Worm (Caenorhabditis elegans) whole organism, late embryonic: ENCODE data around the gene gcy-37.

Source experiments
- C38D4.7 ChIP-seq: fragments of 200-800 bp; sonication (Bioruptor generic); optimal IDR thresholded peaks from 2 replicates; lab custom pipeline; 2018; ENCODE audit warnings: mild to moderate bottlenecking, missing genetic modification characterization, moderate library complexity, missing compliant biosample characterization
- F13H6.1 ChIP-seq: sonication (generic microtip); optimal IDR thresholded peaks from 2 replicates; lab custom pipeline; 2016; ENCODE audit warnings: missing genetic modification characterization, missing compliant biosample characterization
- K02D7.2 ChIP-seq: sonication (generic microtip); optimal IDR thresholded peaks from 2 replicates; lab custom pipeline; 2017; ENCODE audit warnings: mild to moderate bottlenecking, missing genetic modification characterization, missing compliant biosample characterization
- K09A11.1 ChIP-seq: sonication (generic microtip); optimal IDR thresholded peaks from 2 replicates; lab custom pipeline; 2017; ENCODE audit warnings: antibody characterized with exemption, mild to moderate bottlenecking, missing genetic modification characterization, missing compliant biosample characterization; ENCODE audit not compliant: insufficient read depth
- Y22D7AL.16 ChIP-seq: sonication (generic microtip); optimal IDR thresholded peaks from 2 replicates; lab custom pipeline; 2016; ENCODE audit warnings: missing genetic modification characterization, missing compliant biosample characterization
- ama-1 ChIP-seq: fragments of 150-350 bp; optimal IDR thresholded peaks from 2 replicates; lab custom pipeline; 2014
- ceh-2 ChIP-seq: sonication (generic microtip); optimal IDR thresholded peaks from 2 replicates; lab custom pipeline; 2016; ENCODE audit warnings: missing genotype, missing genetic modification characterization, missing compliant biosample characterization
- ceh-24 ChIP-seq: sonication (generic microtip); optimal IDR thresholded peaks from 2 replicates; lab custom pipeline; 2016; ENCODE audit warnings: mild to moderate bottlenecking, missing genetic modification characterization, missing compliant biosample characterization
- ceh-30 ChIP-seq: fragments of 150-350 bp; optimal IDR thresholded peaks from 2 replicates; lab custom pipeline; 2014; ENCODE audit warnings: missing biosample characterization, missing genetic modification characterization
- ceh-45 ChIP-seq: fragments of 200-800 bp; sonication (Bioruptor generic); IDR thresholded peaks from 2 replicates; pipeline ENCODE4 v1.3.6; 2022; ENCODE audit warnings: missing genetic modification reagents, missing genetic modification characterization, missing compliant biosample characterization
- ceh-48 ChIP-seq: sonication (generic microtip); optimal IDR thresholded peaks from 2 replicates; lab custom pipeline; 2016; ENCODE audit warnings: missing genetic modification characterization, inconsistent platforms, missing compliant biosample characterization
- ceh-6 ChIP-seq: fragments of 200-800 bp; sonication (Bioruptor generic); optimal IDR thresholded peaks from 2 replicates; lab custom pipeline; 2018; ENCODE audit warnings: mild to moderate bottlenecking, missing genetic modification characterization, missing compliant biosample characterization
- dmd-4 ChIP-seq: sonication (generic microtip); optimal IDR thresholded peaks from 2 replicates; lab custom pipeline; 2016; ENCODE audit warnings: borderline replicate concordance, missing genetic modification characterization, missing compliant biosample characterization
- dve-1 ChIP-seq: sonication (generic microtip); optimal IDR thresholded peaks from 2 replicates; lab custom pipeline; 2017; ENCODE audit warnings: antibody characterized with exemption, mild to moderate bottlenecking, missing genetic modification characterization, missing compliant biosample characterization
- elt-2 ChIP-seq: sonication (generic microtip); optimal IDR thresholded peaks from 2 replicates; lab custom pipeline; 2016; ENCODE audit warnings: missing genetic modification reagents, missing genetic modification characterization, missing compliant biosample characterization
- elt-4 ChIP-seq: sonication (generic microtip); optimal IDR thresholded peaks from 2 replicates; lab custom pipeline; 2016; ENCODE audit warnings: missing genetic modification characterization, missing compliant biosample characterization
- ets-4 ChIP-seq: sonication (generic microtip); optimal IDR thresholded peaks from 2 replicates; lab custom pipeline; 2016; ENCODE audit warnings: missing genetic modification characterization, missing compliant biosample characterization
- fkh-10 ChIP-seq: fragments of 150-350 bp; optimal IDR thresholded peaks from 2 replicates; lab custom pipeline; 2014; ENCODE audit warnings: missing biosample characterization, missing genetic modification reagents, missing genetic modification characterization
- gmeb-2 ChIP-seq: sonication (generic microtip); optimal IDR thresholded peaks from 2 replicates; lab custom pipeline; 2016; ENCODE audit warnings: missing genetic modification characterization, inconsistent platforms, missing compliant biosample characterization
- hlh-15 ChIP-seq: sonication (generic microtip); optimal IDR thresholded peaks from 2 replicates; lab custom pipeline; 2016; ENCODE audit warnings: missing genetic modification characterization, missing compliant biosample characterization
- hlh-30 ChIP-seq: sonication (generic microtip); optimal IDR thresholded peaks from 2 replicates; lab custom pipeline; 2017; ENCODE audit warnings: antibody characterized with exemption, missing genetic modification characterization, missing compliant biosample characterization; ENCODE audit not compliant: insufficient read depth
- lim-6 ChIP-seq: sonication (generic microtip); optimal IDR thresholded peaks from 2 replicates; lab custom pipeline; 2016; ENCODE audit warnings: missing genetic modification characterization, missing compliant biosample characterization
- nhr-11 ChIP-seq: fragments of 150-350 bp; optimal IDR thresholded peaks from 2 replicates; lab custom pipeline; 2014; ENCODE audit warnings: missing biosample characterization, missing genetic modification characterization
- nhr-232 ChIP-seq: sonication (generic microtip); optimal IDR thresholded peaks from 2 replicates; lab custom pipeline; 2016; ENCODE audit warnings: missing genetic modification characterization, missing compliant biosample characterization
- npax-4 ChIP-seq: sonication (generic microtip); optimal IDR thresholded peaks from 2 replicates; lab custom pipeline; 2016; ENCODE audit warnings: missing genetic modification characterization, missing compliant biosample characterization
- odd-2 ChIP-seq: sonication (generic microtip); optimal IDR thresholded peaks from 2 replicates; lab custom pipeline; 2017; ENCODE audit warnings: antibody characterized with exemption, mild to moderate bottlenecking, missing genetic modification characterization, missing compliant biosample characterization
- pat-9 ChIP-seq: fragments of 200-800 bp; sonication (Bioruptor generic); optimal IDR thresholded peaks from 2 replicates; lab custom pipeline; 2018; ENCODE audit warnings: mild to moderate bottlenecking, missing genetic modification characterization, moderate library complexity, missing compliant biosample characterization
- pqm-1 ChIP-seq: sonication (generic microtip); optimal IDR thresholded peaks from 2 replicates; lab custom pipeline; 2016; ENCODE audit warnings: missing genetic modification characterization, missing compliant biosample characterization
- ref-2 ChIP-seq: sonication (generic microtip); optimal IDR thresholded peaks from 2 replicates; lab custom pipeline; 2016; ENCODE audit warnings: missing genetic modification characterization, missing compliant biosample characterization
- sdc-2 ChIP-seq: sonication (generic microtip); optimal IDR thresholded peaks from 2 replicates; lab custom pipeline; 2016; ENCODE audit warnings: missing genotype, missing genetic modification characterization, missing compliant biosample characterization
- sox-4 ChIP-seq: sonication (generic microtip); optimal IDR thresholded peaks from 2 replicates; lab custom pipeline; 2017; ENCODE audit warnings: mild to moderate bottlenecking, missing genetic modification characterization, inconsistent platforms, missing compliant biosample characterization
- syd-9 ChIP-seq: sonication (generic microtip); optimal IDR thresholded peaks from 2 replicates; lab custom pipeline; 2016; ENCODE audit warnings: mild to moderate bottlenecking, missing genetic modification characterization, moderate library complexity, missing compliant biosample characterization
- unc-3 ChIP-seq, 2 experiments: fragments of 200-800 bp in 1 of 2; sonication (Bioruptor generic) in 1 of 2; sonication (generic microtip) in 1 of 2; conservative IDR thresholded peaks in 1 of 2; optimal IDR thresholded peaks in 1 of 2; 2 replicates each; pipeline versions ENCODE4 v1.3.6 to Lab custom; 2016 to 2022; ENCODE audit warnings: missing compliant biosample characterization in 2 of 2, missing genetic modification characterization in 2 of 2, missing genetic modification reagents in 1 of 2
- unc-42 ChIP-seq: sonication (generic microtip); optimal IDR thresholded peaks from 2 replicates; lab custom pipeline; 2016; ENCODE audit warnings: missing genotype, missing genetic modification characterization, missing compliant biosample characterization
- unc-55 ChIP-seq: sonication (generic microtip); optimal IDR thresholded peaks from 2 replicates; lab custom pipeline; 2017; ENCODE audit warnings: missing biosample characterization, missing genetic modification reagents, missing genetic modification characterization
- unc-86 ChIP-seq: sonication (generic microtip); optimal IDR thresholded peaks from 2 replicates; lab custom pipeline; 2016; ENCODE audit warnings: missing genetic modification characterization, missing compliant biosample characterization

gcy-37 gene

DNA sequence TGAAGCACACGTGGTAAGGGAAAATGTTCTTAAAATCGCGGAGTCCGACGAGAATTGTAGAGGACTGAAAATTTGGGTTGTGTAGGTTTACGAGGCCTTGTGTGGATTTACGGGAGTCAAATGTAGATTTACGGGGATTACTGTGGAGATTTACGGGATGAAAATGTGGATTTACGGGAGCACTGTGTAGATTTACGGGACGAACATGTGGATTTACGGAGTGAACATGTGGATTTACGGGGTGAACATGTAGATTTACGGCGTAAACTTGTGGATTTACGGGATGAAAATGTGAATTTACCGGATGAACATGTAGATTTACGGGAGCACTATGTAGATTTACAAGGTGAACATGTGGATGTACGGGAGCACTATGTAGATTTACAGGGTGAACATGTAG is 2.7 kb downstream of the gcy-37 start:
- TF ChIP-seq dve-1 (tag; lab: Kevin White, UChicago) (peak; percentile 93), fkh-10 (no peak), odd-2 (tag; lab: Kevin White, UChicago) (no peak), ceh-45 (no peak), unc-55 (GFP tag; lab: Kevin White, UChicago) (no peak), Y22D7AL.16 (tag; lab: Kevin White, UChicago) (no peak), lim-6 (tag; lab: Kevin White, UChicago) (no peak)

DNA sequence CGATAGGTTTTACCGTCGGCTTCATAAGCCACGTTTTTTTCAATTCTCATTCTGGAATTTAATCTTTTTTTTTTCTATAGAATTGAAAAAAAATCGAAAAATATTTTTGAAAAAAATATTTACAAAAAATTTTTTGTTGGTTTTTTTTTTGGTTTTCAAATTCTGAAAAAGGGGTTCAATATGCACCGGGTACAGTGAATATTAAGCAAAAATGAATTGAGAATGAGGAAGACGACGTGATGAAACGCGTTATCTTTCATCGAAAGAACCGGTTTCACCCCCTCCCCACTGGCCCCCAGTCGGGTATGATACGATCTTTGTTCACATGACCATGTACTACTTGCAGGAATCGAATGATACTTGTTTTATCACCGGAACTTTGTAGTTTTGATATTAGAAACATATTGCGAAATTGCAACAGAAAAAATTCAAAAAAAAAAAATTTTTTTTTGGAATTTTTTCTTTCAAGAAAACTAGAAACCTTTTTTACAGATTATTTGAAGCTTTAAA is 9.7 kb downstream of the gcy-37 start, which contains the start of gene C54E4.5:
Gene C54E4.5, minus strand, starts transcription at position 51 of the 510 bp plus-strand sequence.
- no peak for TF ChIP-seq nhr-11 (tag; lab: Kevin White, UChicago)
- no peak for TF ChIP-seq gmeb-2 (tag; lab: Kevin White, UChicago)
- TF ChIP-seq nhr-232: no peak
- no peak for TF ChIP-seq ceh-2 (tag; lab: Kevin White, UChicago)
- no peak for TF ChIP-seq ceh-48 (tag; lab: Kevin White, UChicago)
- TF ChIP-seq lim-6 (tag; lab: Kevin White, UChicago): no peak
- no peak for TF ChIP-seq elt-2 (tag; lab: Kevin White, UChicago)
- TF ChIP-seq sox-4 (tag; lab: Kevin White, UChicago): no peak
- TF ChIP-seq ceh-24 (tag; lab: Kevin White, UChicago): no peak
- no peak for TF ChIP-seq hlh-15 (tag; lab: Kevin White, UChicago)
- TF ChIP-seq C38D4.7 (GFP tag; lab: Kevin White, UChicago): no peak
- TF ChIP-seq ets-4 (tag; lab: Kevin White, UChicago): no peak
- no peak for TF ChIP-seq K09A11.1 (tag; lab: Kevin White, UChicago)
- no peak for TF ChIP-seq unc-55 (GFP tag; lab: Kevin White, UChicago)

DNA sequence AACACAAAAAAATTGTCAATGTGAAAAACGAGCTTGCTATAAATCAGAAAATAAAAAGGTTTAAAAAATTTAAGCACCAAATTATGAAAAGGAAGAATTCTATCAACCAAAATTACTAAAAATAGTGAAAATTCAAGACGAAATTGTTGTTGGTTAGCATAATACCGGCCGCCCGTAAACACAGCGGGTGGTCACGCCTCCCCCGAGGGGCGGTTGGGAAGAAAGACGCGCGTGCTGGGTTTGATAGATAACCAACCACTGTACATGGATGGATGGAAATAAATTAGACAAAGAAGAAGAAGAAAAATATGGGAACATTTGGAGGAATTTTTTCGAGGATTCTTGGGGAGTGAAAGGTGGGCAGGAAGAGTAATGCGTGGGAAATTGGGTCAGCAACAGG is 16.6 kb downstream of the gcy-37 start:
- TF ChIP-seq gmeb-2 (tag; lab: Kevin White, UChicago) (no peak), unc-86 (tag; lab: Kevin White, UChicago) (no peak), ref-2 (peak; percentile 55)

DNA sequence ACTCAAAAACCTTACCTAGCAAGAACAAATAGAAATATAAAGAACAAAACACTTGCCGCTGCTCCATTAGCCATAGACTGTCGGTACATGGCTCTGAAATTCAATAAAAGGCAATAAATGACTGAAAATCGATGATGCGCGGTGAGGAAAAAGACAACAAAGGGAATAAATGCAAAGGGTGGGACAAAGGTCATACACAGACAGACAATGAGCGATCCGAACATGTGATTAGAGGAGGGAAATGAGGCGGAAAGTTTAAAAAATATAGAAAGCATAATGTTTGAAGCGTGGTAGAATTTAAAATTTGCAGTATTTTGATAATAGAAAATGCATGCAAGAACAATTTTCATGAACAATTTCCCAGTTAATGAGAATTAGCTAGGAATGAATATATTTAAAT is 18.4 kb downstream of the gcy-37 start, which contains the start of gene C54E4.12:
Gene C54E4.12, minus strand, starts transcription at position 101 of the 400 bp plus-strand sequence.
- TF ChIP-seq elt-2 (tag; lab: Kevin White, UChicago) (no peak), hlh-30 (peak; percentile 34)

DNA sequence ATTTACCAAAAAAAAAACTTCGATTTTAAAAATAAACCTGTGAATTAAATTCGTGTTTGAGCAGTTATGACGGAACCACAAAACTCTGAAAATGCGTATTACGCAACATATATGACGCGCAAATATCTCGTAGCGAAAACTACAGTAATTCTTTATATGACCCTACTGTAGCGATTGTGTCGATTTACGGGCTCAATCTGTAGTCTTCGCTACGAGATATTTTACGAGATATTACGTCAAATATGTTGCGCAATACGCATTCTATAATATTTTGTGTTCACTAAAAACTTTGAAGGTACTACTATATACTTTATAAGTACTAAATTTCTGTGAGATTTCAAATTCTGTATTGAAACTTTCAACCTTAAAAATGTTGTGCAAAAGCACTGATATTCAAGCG is 21.5 kb downstream of the gcy-37 start:
- TF ChIP-seq ceh-6 (GFP tag; lab: Kevin White, UChicago) (no peak), hlh-15 (tag; lab: Kevin White, UChicago) (no peak), unc-3 (GFP tag; conservative IDR thresholded peaks at IDR 0.05; lab: Robert Waterston, UW) (no peak), unc-3 (tag; optimal IDR thresholded peaks at IDR 0.05; lab: Kevin White, UChicago) (no peak), syd-9 (no peak), dmd-4 (tag; lab: Kevin White, UChicago) (no peak), npax-4 (no peak), pat-9 (tag; lab: Kevin White, UChicago) (no peak), ama-1 (lab: Kevin White, UChicago) (no peak), pqm-1 (tag; lab: Kevin White, UChicago) (no peak), nhr-11 (tag; lab: Kevin White, UChicago) (no peak), unc-42 (tag; lab: Kevin White, UChicago) (no peak), ceh-2 (tag; lab: Kevin White, UChicago) (no peak), K02D7.2 (tag; lab: Kevin White, UChicago) (no peak), sox-4 (tag; lab: Kevin White, UChicago) (no peak), elt-2 (tag; lab: Kevin White, UChicago) (no peak), elt-4 (tag; lab: Kevin White, UChicago) (no peak), unc-86 (tag; lab: Kevin White, UChicago) (no peak), sdc-2 (tag; lab: Kevin White, UChicago) (no peak), ceh-30 (no peak), F13H6.1 (no peak)
